Fruit fly (Drosophila melanogaster): Measurements from ENCODE around the gene Acyp2.

Acyp2 gene

DNA sequence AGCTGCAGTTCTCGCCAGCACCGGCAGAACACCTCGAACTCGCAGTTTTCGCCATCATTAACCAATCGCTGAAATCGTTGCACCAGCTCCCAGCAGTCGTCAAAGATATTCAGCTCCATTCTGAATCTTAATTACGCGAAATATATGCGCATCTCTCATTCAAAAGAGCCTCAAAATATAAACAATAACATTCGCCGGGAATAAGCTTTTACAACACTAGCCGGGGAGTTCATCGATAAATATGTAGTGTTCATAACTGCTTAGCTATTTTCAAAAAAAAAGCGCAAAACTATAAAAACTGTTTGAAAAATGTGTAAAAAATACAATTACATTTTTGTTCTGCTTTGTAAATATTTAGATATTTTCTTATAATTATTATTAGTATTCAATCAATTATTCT, 46.8 kb downstream of the Acyp2 start, which contains the start of gene Pbp45:
Gene Pbp45 (minus strand): TSS at position 222 of the 400 bp plus-strand sequence.
- peak; percentile 28 for TF ChIP-seq fru (GFP tag; optimal IDR thresholded peaks at IDR 0.05)
- TF ChIP-seq foxo (GFP tag; optimal IDR thresholded peaks at IDR 0.05): peak in 1 of 2 experiments; percentile 54
- TF ChIP-seq br (GFP tag; optimal IDR thresholded peaks at IDR 0.05): no peak
- no peak for TF ChIP-seq Dfd (GFP tag; optimal IDR thresholded peaks at IDR 0.05)

Data from whole organism, wandering third instar larva.